Worm (Caenorhabditis elegans) whole organism, L1 larva: ENCODE measurements around the gene Y32B12C.1.

ENCODE experiments used
- C04F5.9 ChIP-seq: sonication (generic microtip); optimal IDR thresholded peaks from 2 replicates; lab custom pipeline; 2016; ENCODE audit warnings: missing genetic modification characterization, missing compliant biosample characterization
- C16A3.4 ChIP-seq: fragments of 150-350 bp; optimal IDR thresholded peaks from 2 replicates; lab custom pipeline; 2014; ENCODE audit warnings: missing biosample characterization, missing genetic modification characterization
- aly-2 ChIP-seq: fragments of 150-350 bp; optimal IDR thresholded peaks from 2 replicates; lab custom pipeline; 2014; ENCODE audit warnings: missing biosample characterization, missing genetic modification characterization
- dsc-1 ChIP-seq: sonication (generic microtip); optimal IDR thresholded peaks from 2 replicates; lab custom pipeline; 2016; ENCODE audit warnings: mild to moderate bottlenecking, missing genetic modification characterization, missing compliant biosample characterization
- efl-1 ChIP-seq, 4 experiments: fragments of 150-350 bp; optimal IDR thresholded peaks in 3 of 4; peaks in 1 of 4; 1 replicate in 1 of 4; 2 replicates in 3 of 4; lab custom pipeline; 2014; ENCODE audit warnings: missing biosample characterization in 2 of 4, missing genetic modification characterization in 2 of 4, missing genetic modification reagents in 2 of 4
- egl-13 ChIP-seq: sonication (generic microtip); optimal IDR thresholded peaks from 2 replicates; lab custom pipeline; 2016; ENCODE audit warnings: missing genotype, missing genetic modification reagents, missing genetic modification characterization, missing compliant biosample characterization
- elt-3 ChIP-seq, 6 experiments: fragments of 150-350 bp in 1 of 6; sonication (generic microtip); optimal IDR thresholded peaks; 2 replicates each; lab custom pipeline; 2017 to 2018; ENCODE audit warnings: missing biosample characterization in 6 of 6, missing genetic modification characterization in 6 of 6, inconsistent platforms in 1 of 6
- grh-1 ChIP-seq: fragments of 200-800 bp; sonication (Bioruptor generic); IDR thresholded peaks from 2 replicates; pipeline ENCODE4 v1.3.6; 2022; ENCODE audit warnings: missing genetic modification reagents, missing genetic modification characterization, missing compliant biosample characterization
- hlh-17 ChIP-seq: fragments of 200-800 bp; sonication (Bioruptor generic); optimal IDR thresholded peaks from 2 replicates; lab custom pipeline; 2018; ENCODE audit warnings: missing genetic modification characterization, mild to moderate bottlenecking, missing compliant biosample characterization, moderate library complexity, borderline replicate concordance
- irx-1 ChIP-seq: sonication (generic microtip); optimal IDR thresholded peaks from 2 replicates; lab custom pipeline; 2016; ENCODE audit warnings: missing genetic modification characterization, missing compliant biosample characterization
- lin-13 ChIP-seq: fragments of 150-350 bp; optimal IDR thresholded peaks from 2 replicates; lab custom pipeline; 2014; ENCODE audit warnings: missing biosample characterization, missing genetic modification reagents, missing genetic modification characterization
- lin-14 ChIP-seq: fragments of 200-800 bp; sonication (Bioruptor generic); optimal IDR thresholded peaks from 2 replicates; lab custom pipeline; 2018; ENCODE audit warnings: mild to moderate bottlenecking, missing genetic modification characterization, moderate library complexity, missing compliant biosample characterization
- lin-15B ChIP-seq: fragments of 150-350 bp; sonication (generic microtip); optimal IDR thresholded peaks from 3 replicates; lab custom pipeline; 2014; ENCODE audit warnings: missing biosample characterization, missing genetic modification characterization
- lin-35 ChIP-seq, 2 experiments: fragments of 150-350 bp; optimal IDR thresholded peaks; 2 replicates each; lab custom pipeline; 2014; ENCODE audit warnings: missing biosample characterization in 2 of 2, missing genetic modification characterization in 2 of 2, missing genetic modification reagents in 2 of 2
- lin-39 ChIP-seq: fragments of 150-350 bp; optimal IDR thresholded peaks from 2 replicates; lab custom pipeline; 2014; ENCODE audit warnings: missing biosample characterization, missing genetic modification reagents, missing genetic modification characterization
- lir-3 ChIP-seq: sonication (generic microtip); optimal IDR thresholded peaks from 2 replicates; lab custom pipeline; 2016; ENCODE audit warnings: mild to moderate bottlenecking, missing genetic modification characterization, moderate library complexity, missing compliant biosample characterization; ENCODE audit not compliant: poor library complexity
- mab-9 ChIP-seq: fragments of 200-800 bp; sonication (Bioruptor generic); IDR thresholded peaks from 2 replicates; pipeline ENCODE4 v1.3.6; 2022; ENCODE audit warnings: missing genetic modification reagents, missing genetic modification characterization, missing compliant biosample characterization
- mef-2 ChIP-seq: fragments of 150-350 bp; optimal IDR thresholded peaks from 2 replicates; lab custom pipeline; 2014; ENCODE audit warnings: missing biosample characterization, missing genetic modification characterization
- mep-1 ChIP-seq: fragments of 150-350 bp; optimal IDR thresholded peaks from 2 replicates; lab custom pipeline; 2014; ENCODE audit warnings: missing biosample characterization, missing genetic modification characterization
- nhr-11 ChIP-seq: fragments of 150-350 bp; optimal IDR thresholded peaks from 2 replicates; lab custom pipeline; 2014; ENCODE audit warnings: missing biosample characterization, missing genetic modification characterization
- nhr-28 ChIP-seq: fragments of 150-350 bp; optimal IDR thresholded peaks from 2 replicates; lab custom pipeline; 2014; ENCODE audit warnings: missing biosample characterization, missing genetic modification characterization
- nhr-47 ChIP-seq: sonication (generic microtip); optimal IDR thresholded peaks from 2 replicates; lab custom pipeline; 2016; ENCODE audit warnings: mild to moderate bottlenecking, missing genetic modification characterization, moderate library complexity, missing compliant biosample characterization
- nhr-71 ChIP-seq: sonication (generic microtip); optimal IDR thresholded peaks from 2 replicates; lab custom pipeline; 2016; ENCODE audit warnings: mild to moderate bottlenecking, missing genetic modification characterization, moderate library complexity, missing compliant biosample characterization
- nhr-76 ChIP-seq: sonication (generic microtip); optimal IDR thresholded peaks from 2 replicates; lab custom pipeline; 2017; ENCODE audit warnings: missing biosample characterization, missing genetic modification characterization
- nhr-84 ChIP-seq: sonication (generic microtip); optimal IDR thresholded peaks from 2 replicates; lab custom pipeline; 2017; ENCODE audit warnings: missing biosample characterization, missing genetic modification characterization
- skn-1 ChIP-seq: fragments of 150-350 bp; optimal IDR thresholded peaks from 2 replicates; lab custom pipeline; 2014; ENCODE audit warnings: missing biosample characterization, missing genetic modification characterization
- snu-23 ChIP-seq: sonication (generic microtip); optimal IDR thresholded peaks from 2 replicates; lab custom pipeline; 2016; ENCODE audit warnings: missing genetic modification characterization, missing compliant biosample characterization
- sptf-1 ChIP-seq: fragments of 150-350 bp; optimal IDR thresholded peaks from 2 replicates; lab custom pipeline; 2014; ENCODE audit warnings: missing biosample characterization, missing genetic modification characterization
- sup-37 ChIP-seq: fragments of 200-800 bp; sonication (Bioruptor generic); optimal IDR thresholded peaks from 2 replicates; lab custom pipeline; 2018; ENCODE audit warnings: mild to moderate bottlenecking, missing genetic modification characterization, missing compliant biosample characterization
- swsn-7 ChIP-seq: sonication (generic microtip); optimal IDR thresholded peaks from 2 replicates; lab custom pipeline; 2016; ENCODE audit warnings: missing genetic modification characterization, missing compliant biosample characterization
- unc-130 ChIP-seq: fragments of 150-350 bp; optimal IDR thresholded peaks from 2 replicates; lab custom pipeline; 2017; ENCODE audit warnings: missing biosample characterization, missing genetic modification characterization, inconsistent platforms
- unc-62 ChIP-seq: fragments of 150-350 bp; optimal IDR thresholded peaks from 2 replicates; lab custom pipeline; 2014; ENCODE audit warnings: missing biosample characterization, missing genetic modification reagents, missing genetic modification characterization
- unc-98 ChIP-seq: fragments of 200-800 bp; sonication (Bioruptor generic); IDR thresholded peaks from 2 replicates; pipeline ENCODE4 v1.3.6; 2022; ENCODE audit warnings: missing genetic modification characterization, missing compliant biosample characterization
- vab-15 ChIP-seq: sonication (generic microtip); optimal IDR thresholded peaks from 2 replicates; lab custom pipeline; 2017; ENCODE audit warnings: missing genotype, mild to moderate bottlenecking, missing genetic modification characterization, missing compliant biosample characterization
- xbp-1 ChIP-seq: sonication (generic microtip); optimal IDR thresholded peaks from 2 replicates; lab custom pipeline; 2016; ENCODE audit warnings: missing genetic modification characterization, missing compliant biosample characterization
- zag-1 ChIP-seq: fragments of 150-350 bp; optimal IDR thresholded peaks from 2 replicates; lab custom pipeline; 2014; ENCODE audit warnings: missing biosample characterization, missing genetic modification characterization

Y32B12C.1 gene

ce11 chrV:16640366-16640765 lies 34.0 kb downstream of the Y32B12C.1 start:
- no peak for TF ChIP-seq unc-130 (tag; lab: Kevin White, UChicago)
- no peak for TF ChIP-seq vab-15 (tag; lab: Kevin White, UChicago)
- no peak for TF ChIP-seq grh-1 (GFP tag; lab: Robert Waterston, UW)
- TF ChIP-seq unc-98 (GFP tag; lab: Robert Waterston, UW) = no peak
- no peak for TF ChIP-seq lin-35 (GFP tag; optimal IDR thresholded peaks at IDR 0.05; lab: Kevin White, UChicago)
- TF ChIP-seq snu-23 (GFP tag; lab: Kevin White, UChicago) = no peak
- no peak for TF ChIP-seq elt-3 (tag; optimal IDR thresholded peaks at IDR 0.05; lab: Kevin White, UChicago)
- no peak for TF ChIP-seq mef-2 (tag; lab: Kevin White, UChicago)
- no peak for TF ChIP-seq lin-39 (tag; lab: Kevin White, UChicago)
- no peak for TF ChIP-seq sup-37 (GFP tag; lab: Kevin White, UChicago)
- TF ChIP-seq sptf-1 = no peak
- no peak for TF ChIP-seq lin-14 (GFP tag; lab: Kevin White, UChicago)
- no peak for TF ChIP-seq zag-1

ce11 chrV:16643558-16643957 lies 37.1 kb downstream of the Y32B12C.1 start, which contains the start of gene srw-77:
Gene srw-77 (minus strand): TSS chrV:16643658.
- TF ChIP-seq mab-9 (GFP tag; lab: Robert Waterston, UW) (no peak), nhr-76 (tag; lab: Kevin White, UChicago) (no peak), nhr-84 (tag; lab: Kevin White, UChicago) (no peak), nhr-71 (tag; lab: Kevin White, UChicago) (no peak), nhr-47 (tag; lab: Kevin White, UChicago) (no peak), skn-1 (no peak), C04F5.9 (no peak)

- TF ChIP-seq nhr-71 (tag; lab: Kevin White, UChicago) = no peak
- no peak for TF ChIP-seq swsn-7 (tag; lab: Kevin White, UChicago)
- no peak for TF ChIP-seq dsc-1 (tag; lab: Kevin White, UChicago)
- TF ChIP-seq aly-2 (tag; lab: Kevin White, UChicago) = no peak
These were observed 39.0 kb downstream of the Y32B12C.1 start, which contains the start of gene W06G6.17 for ce11 chrV:16645201-16645940. Gene W06G6.17 (minus strand): TSS chrV:16645251.

- TF ChIP-seq zag-1 (no peak), lir-3 (no peak), hlh-17 (GFP tag; lab: Kevin White, UChicago) (no peak), lin-13 (GFP tag; lab: Kevin White, UChicago) (no peak), egl-13 (no peak), xbp-1 (tag; lab: Kevin White, UChicago) (no peak), lin-15B (tag; lab: Kevin White, UChicago) (no peak), nhr-11 (tag; lab: Kevin White, UChicago) (no peak), C16A3.4 (no peak), sptf-1 (no peak), nhr-28 (no peak)
These were observed 40.0 kb downstream of the Y32B12C.1 start, which contains the start of gene W06G6.9 for ce11 chrV:16646372-16646771. Gene W06G6.9 (minus strand): TSS chrV:16646472.

- no peak for TF ChIP-seq unc-62
- no peak for TF ChIP-seq efl-1 (optimal IDR thresholded peaks at IDR 0.05; lab: Kevin White, UChicago)
- peak in 1 of 2 experiments; percentile 10 for TF ChIP-seq efl-1 (GFP tag; optimal IDR thresholded peaks at IDR 0.05 in 1 of 2; lab: Kevin White, UChicago)
- no peak for TF ChIP-seq mep-1 (tag; lab: Kevin White, UChicago)
- TF ChIP-seq irx-1 = no peak
- no peak for TF ChIP-seq vab-15 (tag; lab: Kevin White, UChicago)
These were observed 40.7 kb downstream of the Y32B12C.1 start, which contains the start of gene W06G6.10 for ce11 chrV:16647093-16647492. Gene W06G6.10 (minus strand): TSS chrV:16647193.
